Fruit fly (Drosophila melanogaster) whole organism, embryonic: Measurements from ENCODE around the gene CG15283.

ENCODE experiments used
- Ada2b ChIP-seq: fragments of 200-800 bp; sonication (Bioruptor generic); IDR thresholded peaks from 2 replicates; pipeline ENCODE4 v1.3.6; 2022; ENCODE audit warnings: missing biosample characterization, missing genetic modification characterization
- Aef1 ChIP-seq: fragments of 200-800 bp; sonication (Bioruptor generic); IDR thresholded peaks from 3 replicates; pipeline ENCODE4 v1.3.6; 2022; ENCODE audit warnings: missing biosample characterization, missing genetic modification characterization
- Atf6 ChIP-seq: fragments of 200-800 bp; sonication (Bioruptor generic); IDR thresholded peaks from 2 replicates; pipeline ENCODE4 v1.3.6; 2022; ENCODE audit warnings: missing biosample characterization, missing genetic modification characterization
- BEAF-32 ChIP-seq: fragments of 200-800 bp; sonication (Bioruptor generic); optimal IDR thresholded peaks from 3 replicates; lab custom pipeline; 2017; ENCODE audit warnings: missing biosample characterization, missing genetic modification characterization, mild to moderate bottlenecking, moderate library complexity, missing genetic modification reagents
- Bdp1 ChIP-seq: fragments of 200-800 bp; sonication (Bioruptor generic); optimal IDR thresholded peaks from 3 replicates; lab custom pipeline; 2016; ENCODE audit warnings: missing biosample characterization, missing genetic modification characterization
- Bteb2 ChIP-seq: fragments of 200-800 bp; sonication (Bioruptor generic); optimal IDR thresholded peaks from 2 replicates; lab custom pipeline; 2016; ENCODE audit warnings: missing biosample characterization, missing genetic modification characterization
- CG12299 ChIP-seq: fragments of 200-800 bp; sonication (Bioruptor generic); optimal IDR thresholded peaks from 2 replicates; lab custom pipeline; 2018; ENCODE audit warnings: missing biosample characterization, mild to moderate bottlenecking, missing genetic modification characterization
- CG13424 ChIP-seq: fragments of 200-800 bp; sonication (Bioruptor generic); optimal IDR thresholded peaks from 2 replicates; lab custom pipeline; 2019; ENCODE audit warnings: missing biosample characterization, mild to moderate bottlenecking, missing genetic modification characterization, moderate library complexity
- CG17612 ChIP-seq: fragments of 200-800 bp; sonication (Bioruptor generic); IDR thresholded peaks from 2 replicates; pipeline ENCODE4 v1.3.6; 2022; ENCODE audit warnings: missing biosample characterization, missing genetic modification characterization
- CG2116 ChIP-seq: fragments of 200-800 bp; sonication (Bioruptor generic); optimal IDR thresholded peaks from 3 replicates; lab custom pipeline; 2018; ENCODE audit warnings: missing biosample characterization, mild to moderate bottlenecking, missing genetic modification characterization
- CG2202 ChIP-seq: fragments of 200-800 bp; sonication (Bioruptor generic); optimal IDR thresholded peaks from 2 replicates; lab custom pipeline; 2018; ENCODE audit warnings: missing biosample characterization, mild to moderate bottlenecking, missing genetic modification characterization
- CG2712 ChIP-seq: fragments of 200-800 bp; optimal IDR thresholded peaks from 3 replicates; lab custom pipeline; 2019; ENCODE audit warnings: missing biosample characterization, mild to moderate bottlenecking, missing genetic modification characterization, moderate library complexity
- CG3065 ChIP-seq: fragments of 200-800 bp; sonication (Bioruptor generic); optimal IDR thresholded peaks from 2 replicates; lab custom pipeline; 2016; ENCODE audit warnings: missing biosample characterization, missing genetic modification characterization
- CG3407 ChIP-seq: fragments of 200-800 bp; sonication (Bioruptor generic); optimal IDR thresholded peaks from 2 replicates; lab custom pipeline; 2018; ENCODE audit warnings: missing biosample characterization, mild to moderate bottlenecking, missing genetic modification characterization
- CG3726 ChIP-seq: fragments of 200-800 bp; sonication (Bioruptor generic); IDR thresholded peaks from 3 replicates; pipeline ENCODE4, ENCODE4 v1.3.6; 2022; ENCODE audit warnings: missing biosample characterization, missing genetic modification characterization
- CG6175 ChIP-seq: fragments of 200-800 bp; sonication (Bioruptor generic); IDR thresholded peaks from 3 replicates; pipeline ENCODE4 v1.3.6; 2022; ENCODE audit warnings: missing biosample characterization, missing genetic modification characterization
- CG8089 ChIP-seq: fragments of 200-800 bp; sonication (Bioruptor generic); optimal IDR thresholded peaks from 3 replicates; lab custom pipeline; 2016; ENCODE audit warnings: missing biosample characterization, missing genetic modification characterization
- CG9437 ChIP-seq: fragments of 200-800 bp; sonication (Bioruptor generic); optimal IDR thresholded peaks from 2 replicates; lab custom pipeline; 2018; ENCODE audit warnings: missing biosample characterization, mild to moderate bottlenecking, missing genetic modification characterization
- CG9932 ChIP-seq: fragments of 200-800 bp; sonication (Bioruptor generic); IDR thresholded peaks from 2 replicates; pipeline ENCODE4 v1.3.6; 2022; ENCODE audit warnings: missing biosample characterization, missing genetic modification characterization
- Dip2 ChIP-seq: fragments of 200-800 bp; sonication (Bioruptor generic); IDR thresholded peaks from 2 replicates; pipeline ENCODE4 v1.3.6; 2022; ENCODE audit warnings: missing biosample characterization, missing genetic modification characterization
- Ets65A ChIP-seq: fragments of 200-800 bp; sonication (Bioruptor generic); peaks from one replicate; lab custom pipeline; 2016; ENCODE audit warnings: missing biosample characterization, missing genetic modification characterization
- GATAe ChIP-seq: fragments of 200-800 bp; sonication (Bioruptor generic); conservative IDR thresholded peaks from 2 replicates; pipeline ENCODE4 v1.3.6; 2022; ENCODE audit warnings: missing biosample characterization, missing genetic modification characterization
- Med ChIP-seq: fragments of 200-800 bp; sonication (Bioruptor generic); peaks from one replicate; lab custom pipeline; 2016; ENCODE audit warnings: missing biosample characterization, missing genetic modification characterization, mild to moderate bottlenecking, inconsistent platforms, moderate library complexity
- Nf-YC ChIP-seq: fragments of 200-800 bp; optimal IDR thresholded peaks from 3 replicates; lab custom pipeline; 2019; ENCODE audit warnings: missing biosample characterization, mild to moderate bottlenecking, missing genetic modification characterization, moderate library complexity
- Oaz ChIP-seq: fragments of 200-800 bp; sonication (Bioruptor generic); IDR thresholded peaks from 2 replicates; pipeline ENCODE4 v1.3.6; 2022; ENCODE audit warnings: missing biosample characterization, missing genetic modification characterization
- Scr ChIP-seq: fragments of 200-800 bp; sonication (Bioruptor generic); IDR thresholded peaks from 2 replicates; pipeline ENCODE4 v1.3.6; 2022; ENCODE audit warnings: missing biosample characterization, missing genetic modification characterization; ENCODE audit not compliant: partially characterized antibody
- Spps ChIP-seq: fragments of 200-800 bp; sonication (Bioruptor generic); optimal IDR thresholded peaks from 2 replicates; lab custom pipeline; 2018; ENCODE audit warnings: missing biosample characterization, mild to moderate bottlenecking, missing genetic modification characterization
- ato ChIP-seq: fragments of 200-800 bp; sonication (Bioruptor generic); IDR thresholded peaks from 2 replicates; pipeline ENCODE4 v1.3.6; 2022; ENCODE audit warnings: missing biosample characterization, missing genetic modification characterization; ENCODE audit not compliant: partially characterized antibody
- btn ChIP-seq: fragments of 200-800 bp; sonication (Bioruptor generic); optimal IDR thresholded peaks from 2 replicates; lab custom pipeline; 2016; ENCODE audit warnings: missing biosample characterization, missing genetic modification characterization
- cato ChIP-seq: fragments of 200-800 bp; sonication (Bioruptor generic); optimal IDR thresholded peaks from 2 replicates; lab custom pipeline; 2016; ENCODE audit warnings: missing biosample characterization, missing genetic modification characterization, borderline replicate concordance
- eyg ChIP-seq: fragments of 200-800 bp; sonication (Bioruptor generic); optimal IDR thresholded peaks from 3 replicates; lab custom pipeline; 2016; ENCODE audit warnings: missing biosample characterization, missing genetic modification characterization
- fu2 ChIP-seq: fragments of 200-800 bp; sonication (Bioruptor generic); optimal IDR thresholded peaks from 2 replicates; lab custom pipeline; 2016; ENCODE audit warnings: missing biosample characterization, missing genetic modification characterization
- lab ChIP-seq: fragments of 200-800 bp; sonication (Bioruptor generic); optimal IDR thresholded peaks from 3 replicates; lab custom pipeline; 2017; ENCODE audit warnings: missing biosample characterization, missing genetic modification characterization, mild to moderate bottlenecking, moderate library complexity, missing genetic modification reagents
- nmo ChIP-seq: fragments of 200-800 bp; sonication (Bioruptor generic); optimal IDR thresholded peaks from 2 replicates; lab custom pipeline; 2018; ENCODE audit warnings: missing biosample characterization, mild to moderate bottlenecking, missing genetic modification characterization, moderate library complexity
- pfk ChIP-seq: fragments of 200-800 bp; sonication (Bioruptor generic); optimal IDR thresholded peaks from 2 replicates; lab custom pipeline; 2018; ENCODE audit warnings: missing biosample characterization, mild to moderate bottlenecking, missing genetic modification characterization, moderate library complexity
- prd ChIP-seq, 3 experiments: fragments of >200 bp in 2 of 3; fragments of 200-800 bp in 1 of 3; sonication (Bioruptor generic) in 1 of 3; optimal IDR thresholded peaks in 2 of 3; IDR thresholded peaks in 1 of 3; 2 replicates in 2 of 3; 3 replicates in 1 of 3; pipeline versions ENCODE4 v1.3.6 to Lab custom; 2017 to 2022; ENCODE audit warnings: missing biosample characterization in 1 of 3, missing genetic modification characterization in 1 of 3
- run ChIP-seq: fragments of 200-800 bp; sonication (Bioruptor generic); optimal IDR thresholded peaks from 3 replicates; lab custom pipeline; 2018; ENCODE audit warnings: missing biosample characterization, mild to moderate bottlenecking, missing genetic modification characterization
- so ChIP-seq: fragments of 200-800 bp; sonication (Bioruptor generic); IDR thresholded peaks from 3 replicates; pipeline ENCODE4 v1.3.6; 2022; ENCODE audit warnings: missing biosample characterization, missing genetic modification characterization
- tap ChIP-seq: fragments of 200-800 bp; optimal IDR thresholded peaks from 3 replicates; lab custom pipeline; 2019; ENCODE audit warnings: missing biosample characterization, mild to moderate bottlenecking, missing genetic modification characterization, moderate library complexity
- vvl ChIP-seq: fragments of 200-800 bp; sonication (Bioruptor generic); IDR thresholded peaks from 2 replicates; pipeline ENCODE4 v1.3.6; 2022; ENCODE audit warnings: missing biosample characterization, missing genetic modification characterization
- yki ChIP-seq: fragments of >200 bp; optimal IDR thresholded peaks from 3 replicates; lab custom pipeline; 2018

CG15283 gene

DNA sequence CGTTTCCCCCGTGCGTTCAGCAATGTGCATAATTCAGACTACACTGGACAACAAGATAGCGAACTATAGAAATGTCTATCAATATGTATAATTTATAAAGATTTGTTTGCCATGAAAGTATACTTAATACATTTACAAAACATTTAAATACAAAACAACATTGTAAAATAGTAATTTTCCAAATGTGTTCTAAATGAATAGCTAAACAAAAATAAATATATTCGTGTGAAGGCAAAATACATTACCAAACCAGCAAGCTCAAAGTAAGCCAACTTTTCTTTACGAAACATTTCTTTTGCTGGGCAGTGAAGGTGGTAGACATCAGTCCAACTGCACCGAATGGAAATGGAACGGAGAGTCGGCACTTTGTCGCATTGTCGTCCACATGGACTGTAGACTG, 24.3 kb upstream of the CG15283 start (continued):
- peak; percentile 83 for TF ChIP-seq CG2712 (tag; lab: Kevin White, UChicago)
- TF ChIP-seq CG3065 (GFP tag; lab: Kevin White, UChicago): no peak
- no peak for TF ChIP-seq ato (GFP tag; lab: Robert Waterston, UW)
- TF ChIP-seq GATAe (GFP tag; lab: Robert Waterston, UW): no peak
- TF ChIP-seq tap: peak; percentile 79
- TF ChIP-seq Ets65A (GFP tag; lab: Kevin White, UChicago): peak; percentile 14
- TF ChIP-seq CG2202: peak; percentile 47
- no peak for TF ChIP-seq cato (GFP tag; lab: Kevin White, UChicago)
- TF ChIP-seq CG3407 (GFP tag; lab: Kevin White, UChicago): no peak
- no peak for TF ChIP-seq btn
- no peak for TF ChIP-seq Scr (GFP tag; lab: Robert Waterston, UW)
- TF ChIP-seq CG6175 (GFP tag; lab: Robert Waterston, UW): no peak
- no peak for TF ChIP-seq run (tag; lab: Kevin White, UChicago)
- TF ChIP-seq Oaz (GFP tag; lab: Robert Waterston, UW): no peak
- peak; percentile 6 for TF ChIP-seq Bdp1 (GFP tag; lab: Kevin White, UChicago)
- no peak for TF ChIP-seq Dip2
- no peak for TF ChIP-seq yki (lab: Kevin White, UChicago)
- peak; percentile 55 for TF ChIP-seq CG12299 (tag; lab: Kevin White, UChicago)
- TF ChIP-seq CG2116 (GFP tag; lab: Kevin White, UChicago): no peak
- no peak for TF ChIP-seq Ada2b (GFP tag; lab: Robert Waterston, UW)
- peak; percentile 81 for TF ChIP-seq CG13424 (tag; lab: Kevin White, UChicago)
- no peak for TF ChIP-seq CG8089 (GFP tag; lab: Kevin White, UChicago)
- no peak for TF ChIP-seq BEAF-32 (GFP tag; lab: Kevin White, UChicago)
- peak; percentile 42 for TF ChIP-seq Spps (tag; lab: Kevin White, UChicago)
- TF ChIP-seq nmo (GFP tag; lab: Kevin White, UChicago): peak; percentile 15
- TF ChIP-seq, all 482 proteins: peak for 162

- TF ChIP-seq Bteb2: no peak
- TF ChIP-seq Aef1 (GFP tag; lab: Robert Waterston, UW): no peak
- 0 out of 3 replicates have a peak, but pooled peaks have one; percentile 15 for TF ChIP-seq CG3726 (GFP tag; lab: Robert Waterston, UW)
- TF ChIP-seq prd (optimal IDR thresholded peaks at IDR 0.05; lab: Kevin White, UChicago): no peak
- TF ChIP-seq prd (GFP tag; IDR thresholded peaks at IDR 0.05; lab: Robert Waterston, UW): 0 out of 3 replicates have a peak, but pooled peaks have one; percentile 11
- no peak for TF ChIP-seq CG17612 (GFP tag; lab: Robert Waterston, UW)
- no peak for TF ChIP-seq eyg (GFP tag; lab: Kevin White, UChicago)
- TF ChIP-seq so (GFP tag; lab: Robert Waterston, UW): no peak
- 0 out of 2 replicates have a peak, but pooled peaks have one; percentile 26 for TF ChIP-seq vvl (GFP tag; lab: Robert Waterston, UW)
- TF ChIP-seq CG9437: no peak
- TF ChIP-seq lab: peak; percentile 13
- TF ChIP-seq Med (GFP tag; lab: Kevin White, UChicago): peak; percentile 62
- TF ChIP-seq Atf6: no peak
- no peak for TF ChIP-seq fu2 (GFP tag; lab: Kevin White, UChicago)
- TF ChIP-seq pfk: no peak
- no peak for TF ChIP-seq yki (lab: Kevin White, UChicago)
- no peak for TF ChIP-seq CG9932
- no peak for TF ChIP-seq Nf-YC (tag; lab: Kevin White, UChicago)
Measured at dm6 chr2L:14474400-14474799, 23.7 kb upstream of the CG15283 start.
